Worm (Caenorhabditis elegans): Measurements from ENCODE around the gene C23H5.12.

DNA sequence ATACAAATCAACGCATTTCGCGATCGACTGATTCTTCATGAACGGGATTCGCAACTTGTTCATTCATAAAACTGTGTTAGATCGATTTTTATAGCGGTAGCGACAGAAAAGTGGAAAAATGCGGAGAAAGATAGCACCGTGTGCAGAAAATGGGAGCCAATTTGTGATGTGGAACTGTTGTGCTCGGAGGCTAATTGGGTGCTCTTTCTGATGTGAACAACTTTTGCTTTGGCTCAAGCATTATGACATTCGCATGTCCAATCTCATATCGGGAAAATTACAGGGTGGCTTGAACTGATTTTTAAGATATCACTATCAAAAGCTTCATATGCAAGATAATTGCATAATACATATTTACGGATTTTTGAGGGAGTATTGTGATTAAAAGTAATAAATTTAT, 33.5 kb upstream of the C23H5.12 start, which contains the start of gene C23H5.11:
- no peak for TF ChIP-seq nhr-11 (tag; optimal IDR thresholded peaks at IDR 0.05)
- TF ChIP-seq lin-39 (tag; optimal IDR thresholded peaks at IDR 0.05), result no peak
- no peak for TF ChIP-seq unc-130 (tag; optimal IDR thresholded peaks at IDR 0.05)
- no peak for TF ChIP-seq lin-13 (GFP tag; optimal IDR thresholded peaks at IDR 0.05)
- TF ChIP-seq lin-15B (tag; optimal IDR thresholded peaks at IDR 0.05), result no peak
- no peak for TF ChIP-seq ceh-90 (tag; optimal IDR thresholded peaks at IDR 0.05)
- TF ChIP-seq ztf-11 (tag; optimal IDR thresholded peaks at IDR 0.05), result no peak
- no peak for TF ChIP-seq F16B12.6 (tag; optimal IDR thresholded peaks at IDR 0.05)
- TF ChIP-seq snpc-4 (tag; optimal IDR thresholded peaks at IDR 0.05), result no peak
- no peak for TF ChIP-seq ceh-82 (tag; optimal IDR thresholded peaks at IDR 0.05)
- TF ChIP-seq egl-27 (tag; optimal IDR thresholded peaks at IDR 0.05), result no peak
